Fruit fly (Drosophila melanogaster) whole organism: ENCODE measurements around the gene Ir75c.

Experiments
- CG8478 ChIP-seq: fragments of >200 bp; optimal IDR thresholded peaks from 2 replicates; lab custom pipeline; 2018; ENCODE audit warnings: inconsistent platforms
- EcR ChIP-seq, 2 experiments: fragments of >200 bp; optimal IDR thresholded peaks; 2 replicates each; lab custom pipeline; 2017; ENCODE audit warnings: missing biosample characterization in 2 of 2, missing genetic modification characterization in 2 of 2, missing genetic modification reagents in 2 of 2
- pan ChIP-seq: fragments of >200 bp; optimal IDR thresholded peaks from 2 replicates; lab custom pipeline; 2017
- usp ChIP-seq: fragments of >200 bp; optimal IDR thresholded peaks from 2 replicates; lab custom pipeline; 2017; ENCODE audit warnings: missing biosample characterization, missing genetic modification characterization, mixed read lengths

DNA sequence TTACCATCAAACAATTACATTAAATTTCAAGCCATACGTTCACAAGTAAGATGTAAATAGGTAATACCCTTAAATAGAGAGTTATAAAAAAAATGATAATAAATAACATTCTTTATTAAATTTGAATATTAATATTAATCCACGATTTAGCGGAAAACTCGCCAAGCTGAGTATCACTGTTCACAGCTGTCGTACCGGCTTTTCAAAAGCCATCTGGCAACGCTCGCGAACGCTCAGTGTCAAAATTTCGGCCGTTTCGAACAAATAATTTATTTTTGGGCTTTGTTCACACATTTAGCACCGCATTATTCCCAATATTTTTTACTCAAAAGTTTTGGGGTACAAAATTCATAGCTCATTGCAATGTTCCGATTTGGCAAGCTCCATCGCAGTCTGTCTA is 26.9 kb upstream of the Ir75c start, which contains the start of gene TrpRS-m:
- TF ChIP-seq CG8478 (lab: Kevin White, UChicago), result no peak
- TF ChIP-seq pan (lab: Kevin White, UChicago), result no peak
- no peak for TF ChIP-seq EcR (GFP tag; optimal IDR thresholded peaks at IDR 0.05; lab: Kevin White, UChicago)
- no peak for TF ChIP-seq usp (GFP tag; lab: Kevin White, UChicago)
